Fruit fly (Drosophila melanogaster) whole organism, embryonic: ENCODE data around the gene Kaz-m1.

ENCODE experiments used
- Ada2b ChIP-seq: fragments of 200-800 bp; sonication (Bioruptor generic); IDR thresholded peaks from 2 replicates; pipeline ENCODE4 v1.3.6; 2022; ENCODE audit warnings: missing biosample characterization, missing genetic modification characterization
- Atf6 ChIP-seq: fragments of 200-800 bp; sonication (Bioruptor generic); IDR thresholded peaks from 2 replicates; pipeline ENCODE4 v1.3.6; 2022; ENCODE audit warnings: missing biosample characterization, missing genetic modification characterization
- B-H1 ChIP-seq: fragments of 200-800 bp; sonication (Bioruptor generic); IDR thresholded peaks from 3 replicates; pipeline ENCODE4 v1.3.6; 2022; ENCODE audit warnings: missing biosample characterization, missing genetic modification characterization
- B-H2 ChIP-seq: fragments of 200-800 bp; sonication (Bioruptor generic); optimal IDR thresholded peaks from 2 replicates; lab custom pipeline; 2018; ENCODE audit warnings: missing biosample characterization, mild to moderate bottlenecking, missing genetic modification characterization
- BEAF-32 ChIP-seq: fragments of 200-800 bp; sonication (Bioruptor generic); optimal IDR thresholded peaks from 3 replicates; lab custom pipeline; 2017; ENCODE audit warnings: missing biosample characterization, missing genetic modification characterization, mild to moderate bottlenecking, moderate library complexity, missing genetic modification reagents
- Blimp-1 ChIP-seq: fragments of 200-800 bp; sonication (Bioruptor generic); optimal IDR thresholded peaks from 3 replicates; lab custom pipeline; 2018; ENCODE audit warnings: missing biosample characterization, missing genetic modification characterization, mild to moderate bottlenecking, moderate library complexity, missing genetic modification reagents
- CG11504 ChIP-seq: fragments of 200-800 bp; sonication (Bioruptor generic); optimal IDR thresholded peaks from 3 replicates; lab custom pipeline; 2019; ENCODE audit warnings: missing biosample characterization, mild to moderate bottlenecking, missing genetic modification characterization, moderate library complexity
- CG15269 ChIP-seq: fragments of 200-800 bp; sonication (Bioruptor generic); optimal IDR thresholded peaks from 2 replicates; lab custom pipeline; 2018; ENCODE audit warnings: missing biosample characterization, mild to moderate bottlenecking, missing genetic modification characterization, moderate library complexity
- CG15514 ChIP-seq: fragments of 200-800 bp; sonication (Bioruptor generic); optimal IDR thresholded peaks from 3 replicates; lab custom pipeline; 2017; ENCODE audit warnings: missing biosample characterization, missing genetic modification characterization, mild to moderate bottlenecking, moderate library complexity, missing genetic modification reagents
- CG16779 ChIP-seq: fragments of 200-800 bp; sonication (Bioruptor generic); IDR thresholded peaks from 2 replicates; pipeline ENCODE4 v1.3.6; 2022; ENCODE audit warnings: missing biosample characterization, missing genetic modification characterization
- CG16863 ChIP-seq: fragments of 200-800 bp; sonication (Bioruptor generic); optimal IDR thresholded peaks from 3 replicates; lab custom pipeline; 2016; ENCODE audit warnings: missing biosample characterization, missing genetic modification characterization
- CG17361 ChIP-seq: fragments of 200-800 bp; sonication (Bioruptor generic); IDR thresholded peaks from 3 replicates; pipeline ENCODE4 v1.3.6; 2022; ENCODE audit warnings: missing biosample characterization, missing genetic modification characterization
- CG18619 ChIP-seq: fragments of 200-800 bp; sonication (Bioruptor generic); optimal IDR thresholded peaks from 3 replicates; lab custom pipeline; 2017; ENCODE audit warnings: missing biosample characterization, mild to moderate bottlenecking, missing genetic modification characterization
- CG2120 ChIP-seq: fragments of 200-800 bp; sonication (Bioruptor generic); optimal IDR thresholded peaks from 3 replicates; lab custom pipeline; 2016; ENCODE audit warnings: missing biosample characterization, missing genetic modification characterization
- CG34422 ChIP-seq: fragments of 200-800 bp; sonication (Bioruptor generic); IDR thresholded peaks from 3 replicates; pipeline ENCODE4 v1.3.6; 2022; ENCODE audit warnings: missing biosample characterization, missing genetic modification characterization
- CG3847 ChIP-seq: fragments of 200-800 bp; sonication (Bioruptor generic); IDR thresholded peaks from 2 replicates; pipeline ENCODE4 v1.3.6; 2022; ENCODE audit warnings: missing biosample characterization, missing genetic modification characterization
- CG4282 ChIP-seq: fragments of 200-800 bp; sonication (Bioruptor generic); optimal IDR thresholded peaks from 2 replicates; lab custom pipeline; 2016; ENCODE audit warnings: missing biosample characterization, missing genetic modification characterization
- CG43689 ChIP-seq: fragments of 200-800 bp; sonication (Bioruptor generic); IDR thresholded peaks from 2 replicates; pipeline ENCODE4 v1.3.6; 2022; ENCODE audit warnings: missing biosample characterization, missing genetic modification characterization
- CG8089 ChIP-seq: fragments of 200-800 bp; sonication (Bioruptor generic); optimal IDR thresholded peaks from 3 replicates; lab custom pipeline; 2016; ENCODE audit warnings: missing biosample characterization, missing genetic modification characterization
- CG8388 ChIP-seq: fragments of 200-800 bp; sonication (Bioruptor generic); optimal IDR thresholded peaks from 2 replicates; lab custom pipeline; 2019; ENCODE audit warnings: missing biosample characterization, mild to moderate bottlenecking, missing genetic modification characterization, moderate library complexity
- Chrac-16 ChIP-seq: fragments of 200-800 bp; sonication (Bioruptor generic); optimal IDR thresholded peaks from 3 replicates; lab custom pipeline; 2016; ENCODE audit warnings: missing biosample characterization, missing genetic modification characterization
- CkIIα-i1 ChIP-seq: fragments of 200-800 bp; sonication (Bioruptor generic); IDR thresholded peaks from 2 replicates; pipeline ENCODE4 v1.3.6; 2022; ENCODE audit warnings: missing biosample characterization, missing genetic modification characterization
- D19A ChIP-seq: fragments of 200-800 bp; optimal IDR thresholded peaks from 3 replicates; lab custom pipeline; 2019; ENCODE audit warnings: missing biosample characterization, mild to moderate bottlenecking, missing genetic modification characterization, moderate library complexity
- Dad ChIP-seq: fragments of 200-800 bp; sonication (Bioruptor generic); optimal IDR thresholded peaks from 3 replicates; lab custom pipeline; 2016; ENCODE audit warnings: missing biosample characterization, missing genetic modification characterization
- Dll ChIP-seq: fragments of 200-800 bp; sonication (Bioruptor generic); IDR thresholded peaks from 4 replicates; pipeline ENCODE4 v1.3.6; 2022; ENCODE audit warnings: missing biosample characterization, missing genetic modification characterization; ENCODE audit not compliant: partially characterized antibody
- Drgx ChIP-seq: fragments of 200-800 bp; sonication (Bioruptor generic); IDR thresholded peaks from 2 replicates; pipeline ENCODE4 v1.3.6; 2022; ENCODE audit warnings: missing biosample characterization, missing genetic modification characterization
- HLH3B ChIP-seq: fragments of 200-800 bp; sonication (Bioruptor generic); IDR thresholded peaks from 2 replicates; pipeline ENCODE4 v1.3.6; 2022; ENCODE audit warnings: missing biosample characterization, missing genetic modification characterization
- Mad ChIP-seq: fragments of 200-800 bp; sonication (Bioruptor generic); optimal IDR thresholded peaks from 2 replicates; lab custom pipeline; 2016; ENCODE audit warnings: missing biosample characterization, missing genetic modification characterization
- NC2β ChIP-seq: fragments of 200-800 bp; sonication (Bioruptor generic); optimal IDR thresholded peaks from 2 replicates; lab custom pipeline; 2016; ENCODE audit warnings: missing biosample characterization, missing genetic modification characterization
- Ravus ChIP-seq: fragments of 200-800 bp; sonication (Bioruptor generic); IDR thresholded peaks from 2 replicates; pipeline ENCODE4 v1.3.6; 2022; ENCODE audit warnings: missing biosample characterization, missing genetic modification characterization
- Side ChIP-seq: fragments of 200-800 bp; sonication (Bioruptor generic); optimal IDR thresholded peaks from 2 replicates; lab custom pipeline; 2016; ENCODE audit warnings: missing biosample characterization, missing genetic modification characterization
- abd-A ChIP-seq: fragments of 200-800 bp; sonication (Bioruptor generic); optimal IDR thresholded peaks from 3 replicates; lab custom pipeline; 2019; ENCODE audit warnings: missing biosample characterization, mild to moderate bottlenecking, missing genetic modification characterization, moderate library complexity
- ap ChIP-seq: fragments of 200-800 bp; sonication (Bioruptor generic); IDR thresholded peaks from 2 replicates; pipeline ENCODE4 v1.3.6; 2022; ENCODE audit warnings: missing biosample characterization, missing genetic modification characterization
- corto ChIP-seq: fragments of 200-800 bp; sonication (Bioruptor generic); optimal IDR thresholded peaks from 2 replicates; lab custom pipeline; 2016; ENCODE audit warnings: missing biosample characterization, mild to moderate bottlenecking, missing genetic modification characterization, moderate library complexity
- crol ChIP-seq: fragments of 200-800 bp; sonication (Bioruptor generic); IDR thresholded peaks from 2 replicates; pipeline ENCODE4 v1.3.6; 2022; ENCODE audit warnings: missing biosample characterization, missing genetic modification characterization
- cwo ChIP-seq: fragments of 200-800 bp; sonication (Bioruptor generic); optimal IDR thresholded peaks from 3 replicates; lab custom pipeline; 2017; ENCODE audit warnings: missing biosample characterization, missing genetic modification characterization, mild to moderate bottlenecking, moderate library complexity, missing genetic modification reagents
- dan ChIP-seq: fragments of 200-800 bp; sonication (Bioruptor generic); IDR thresholded peaks from 2 replicates; pipeline ENCODE4 v1.3.6; 2022; ENCODE audit warnings: missing biosample characterization, missing genetic modification characterization
- dm ChIP-seq: fragments of 200-800 bp; sonication (Bioruptor generic); optimal IDR thresholded peaks from 3 replicates; lab custom pipeline; 2016; ENCODE audit warnings: missing biosample characterization, missing genetic modification characterization
- dysf ChIP-seq: fragments of 200-800 bp; sonication (Bioruptor generic); IDR thresholded peaks from 3 replicates; pipeline ENCODE4 v1.3.6; 2022; ENCODE audit warnings: missing biosample characterization, missing genetic modification characterization
- ems ChIP-seq: fragments of 200-800 bp; sonication (Bioruptor generic); optimal IDR thresholded peaks from 3 replicates; lab custom pipeline; 2016; ENCODE audit warnings: missing biosample characterization, missing genetic modification characterization
- fd102C ChIP-seq: fragments of 200-800 bp; sonication (Bioruptor generic); optimal IDR thresholded peaks from 2 replicates; lab custom pipeline; 2018; ENCODE audit warnings: missing biosample characterization, mild to moderate bottlenecking, missing genetic modification characterization, moderate library complexity
- fd64A ChIP-seq: fragments of 200-800 bp; sonication (Bioruptor generic); optimal IDR thresholded peaks from 3 replicates; lab custom pipeline; 2018; ENCODE audit warnings: missing biosample characterization, mild to moderate bottlenecking, missing genetic modification characterization
- gce ChIP-seq: fragments of 200-800 bp; sonication (Bioruptor generic); IDR thresholded peaks from 3 replicates; pipeline ENCODE4 v1.3.6; 2022; ENCODE audit warnings: missing biosample characterization, missing genetic modification characterization
- gro ChIP-seq: fragments of 200-800 bp; sonication (Bioruptor generic); optimal IDR thresholded peaks from 2 replicates; lab custom pipeline; 2016; ENCODE audit warnings: missing biosample characterization, missing genetic modification characterization
- lola ChIP-seq, 3 experiments: fragments of >200 bp in 2 of 3; fragments of 200-800 bp in 1 of 3; sonication (Bioruptor generic) in 1 of 3; optimal IDR thresholded peaks; 2 replicates each; lab custom pipeline; 2017 to 2019; ENCODE audit warnings: missing biosample characterization in 3 of 3, missing genetic modification characterization in 3 of 3, mild to moderate bottlenecking in 1 of 3, moderate library complexity in 1 of 3
- org-1 ChIP-seq: fragments of 200-800 bp; sonication (Bioruptor generic); optimal IDR thresholded peaks from 2 replicates; lab custom pipeline; 2017; ENCODE audit warnings: missing biosample characterization, missing genetic modification characterization
- rib ChIP-seq: fragments of 200-800 bp; sonication (Bioruptor generic); IDR thresholded peaks from 2 replicates; pipeline ENCODE4 v1.3.6; 2022; ENCODE audit warnings: missing biosample characterization, missing genetic modification characterization
- stc ChIP-seq: fragments of 200-800 bp; sonication (Bioruptor generic); IDR thresholded peaks from 2 replicates; pipeline ENCODE4 v1.3.6; 2022; ENCODE audit warnings: missing biosample characterization, missing genetic modification characterization
- sug ChIP-seq: fragments of 200-800 bp; optimal IDR thresholded peaks from 2 replicates; lab custom pipeline; 2019; ENCODE audit warnings: missing biosample characterization, mild to moderate bottlenecking, missing genetic modification characterization, moderate library complexity
- tll ChIP-seq, 2 experiments: fragments of 200-800 bp in 1 of 2; fragments of >200 bp in 1 of 2; sonication (Bioruptor generic) in 1 of 2; optimal IDR thresholded peaks; 2 replicates each; lab custom pipeline; 2017 to 2019; ENCODE audit warnings: missing biosample characterization in 2 of 2, missing genetic modification characterization in 2 of 2, mild to moderate bottlenecking in 1 of 2, moderate library complexity in 1 of 2

The Kaz-m1 gene

DNA sequence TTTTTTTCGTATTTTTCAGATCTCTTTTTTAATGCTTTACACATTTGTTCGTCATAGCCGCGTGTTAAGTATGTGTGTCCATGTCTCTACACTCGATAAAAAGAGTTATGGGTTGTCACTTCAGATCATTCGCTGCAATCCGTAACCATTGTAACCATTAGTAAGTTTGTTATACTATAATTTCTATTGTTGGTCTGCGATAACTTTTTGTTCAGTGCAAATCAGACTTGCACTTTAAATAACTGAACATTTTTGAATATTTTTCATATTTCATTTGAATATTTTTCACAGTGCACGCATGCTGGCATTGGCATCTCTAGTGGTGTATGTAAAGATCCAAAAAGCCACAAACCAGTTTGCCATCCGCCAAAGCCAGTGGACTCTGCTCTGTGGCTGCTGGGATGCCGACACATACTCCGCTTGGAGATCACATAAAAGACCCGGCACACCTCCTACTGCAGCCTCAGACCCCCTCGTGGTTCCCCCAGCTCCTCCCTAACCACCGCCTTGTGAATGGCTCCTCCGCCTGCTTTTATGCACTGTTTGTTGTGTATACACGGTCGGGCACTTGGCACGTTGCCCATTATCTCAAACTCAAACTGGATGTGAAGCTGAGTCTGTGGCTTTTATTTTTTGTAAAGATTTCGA lies 5.5 kb upstream of the Kaz-m1 start (continued):
- TF ChIP-seq CG43689 (GFP tag; lab: Robert Waterston, UW) (0 out of 2 replicates have a peak, but pooled peaks have one; percentile 16), BEAF-32 (no peak), fd102C (no peak), CG3847 (GFP tag; lab: Robert Waterston, UW) (peak; percentile 81), CG4282 (peak; percentile 13), B-H1 (GFP tag; lab: Robert Waterston, UW) (peak; percentile 77), CG11504 (tag; lab: Kevin White, UChicago) (peak; percentile 93), Chrac-16 (peak; percentile 81), CG34422 (peak; percentile 80), Mad (peak; percentile 87), corto (GFP tag; lab: Kevin White, UChicago) (peak; percentile 92), gro (GFP tag; lab: Kevin White, UChicago) (peak; percentile 66), CG16779 (peak; percentile 45; the same call in 1 of the 2 replicates), CG15514 (GFP tag; lab: Kevin White, UChicago) (peak; percentile 46), crol (GFP tag; lab: Robert Waterston, UW) (peak; percentile 75), CkIIα-i1 (GFP tag; lab: Robert Waterston, UW) (no peak), Blimp-1 (GFP tag; lab: Kevin White, UChicago) (peak; percentile 90), dm (GFP tag; lab: Kevin White, UChicago) (peak; percentile 74), CG8089 (GFP tag; lab: Kevin White, UChicago) (peak; percentile 72), D19A (peak; percentile 89), Ada2b (GFP tag; lab: Robert Waterston, UW) (peak; percentile 84), Dad (GFP tag; lab: Kevin White, UChicago) (peak; percentile 82), fd64A (GFP tag; lab: Kevin White, UChicago) (peak; percentile 82), cwo (GFP tag; lab: Kevin White, UChicago) (peak; percentile 62), CG18619 (GFP tag; lab: Kevin White, UChicago) (peak; percentile 83), NC2β (GFP tag; lab: Kevin White, UChicago) (peak; percentile 80), gce (GFP tag; lab: Robert Waterston, UW) (peak; percentile 84; the same call in 2 of the 3 replicates), HLH3B (GFP tag; lab: Robert Waterston, UW) (peak; percentile 90), Drgx (GFP tag; lab: Robert Waterston, UW) (peak; percentile 94), org-1 (GFP tag; lab: Kevin White, UChicago) (peak; percentile 77), ems (GFP tag; lab: Kevin White, UChicago) (peak; percentile 86), CG8388 (GFP tag; lab: Kevin White, UChicago) (peak; percentile 88), abd-A (tag; lab: Kevin White, UChicago) (peak; percentile 41), Side (GFP tag; lab: Kevin White, UChicago) (peak; percentile 83), sug (no peak), ap (peak; percentile 85), lola (GFP tag; optimal IDR thresholded peaks at IDR 0.05; lab: Kevin White, UChicago) (peak in 1 of 3 experiments; percentile 91), dan (GFP tag; lab: Robert Waterston, UW) (no peak), stc (GFP tag; lab: Robert Waterston, UW) (peak; percentile 86), Dll (GFP tag; lab: Robert Waterston, UW) (0 out of 4 replicates have a peak, but pooled peaks have one; percentile 2), CG16863 (GFP tag; lab: Kevin White, UChicago) (peak; percentile 88), Atf6 (GFP tag; lab: Robert Waterston, UW) (peak; percentile 76), CG15269 (tag; lab: Kevin White, UChicago) (peak; percentile 88), dysf (peak; percentile 92), Ravus (GFP tag; lab: Robert Waterston, UW) (peak; percentile 36), CG17361 (GFP tag; lab: Robert Waterston, UW) (peak; percentile 91), B-H2 (GFP tag; lab: Kevin White, UChicago) (no peak), tll (GFP tag; optimal IDR thresholded peaks at IDR 0.05; lab: Kevin White, UChicago) (no peak), rib (GFP tag; lab: Robert Waterston, UW) (no peak), CG2120 (peak; percentile 85)
